Worm (Caenorhabditis elegans): ENCODE measurements around the gene F46G10.1.

The F46G10.1 gene

DNA sequence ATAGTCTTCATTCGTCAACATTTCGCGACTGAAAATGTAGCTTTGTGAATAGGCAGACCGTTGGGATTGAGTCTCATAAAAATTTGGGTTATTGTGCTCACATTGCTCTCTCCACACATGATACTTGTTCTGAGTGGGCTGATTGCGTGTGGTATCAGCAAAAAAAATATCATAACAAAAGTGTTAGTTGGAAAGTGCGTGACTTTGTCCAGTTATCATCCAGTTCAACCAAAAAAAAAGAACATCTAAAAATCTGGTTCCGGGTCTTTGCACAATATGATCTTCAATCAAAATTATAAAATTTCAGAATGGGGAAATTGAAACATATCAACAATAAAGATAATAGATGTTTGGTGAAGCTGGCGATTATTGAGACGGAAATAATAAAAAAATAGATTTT lies 11.1 kb downstream of the F46G10.1 start, which contains the start of gene srd-39:
Gene srd-39, minus strand, starts transcription at position 101 of the 400 bp plus-strand sequence.
- no peak for TF ChIP-seq unc-42 (tag; optimal IDR thresholded peaks at IDR 0.05)
- TF ChIP-seq dmd-4 (tag; optimal IDR thresholded peaks at IDR 0.05; ENCODE audit: borderline replicate concordance), result no peak
- no peak for TF ChIP-seq fax-1 (tag; optimal IDR thresholded peaks at IDR 0.05)
- TF ChIP-seq pros-1 (tag; optimal IDR thresholded peaks at IDR 0.05), result no peak
- TF ChIP-seq rnt-1 (tag; optimal IDR thresholded peaks at IDR 0.05), result no peak
- no peak for TF ChIP-seq hlh-30 (tag; optimal IDR thresholded peaks at IDR 0.05; ENCODE audit: insufficient read depth)
- no peak for TF ChIP-seq hlh-6 (tag; optimal IDR thresholded peaks at IDR 0.05)
- no peak for TF ChIP-seq ref-2 (tag; optimal IDR thresholded peaks at IDR 0.05)
- TF ChIP-seq ceh-6 (GFP tag; optimal IDR thresholded peaks at IDR 0.05), result no peak
- no peak for TF ChIP-seq sox-4 (tag; optimal IDR thresholded peaks at IDR 0.05)
- no peak for TF ChIP-seq ceh-22 (tag; optimal IDR thresholded peaks at IDR 0.05)
- TF ChIP-seq sox-2 (GFP tag; IDR thresholded peaks at IDR 0.05), result no peak
- no peak for TF ChIP-seq ceh-9 (tag; optimal IDR thresholded peaks at IDR 0.05)
- TF ChIP-seq unc-86 (tag; optimal IDR thresholded peaks at IDR 0.05), result no peak
- TF ChIP-seq tbx-7 (tag; optimal IDR thresholded peaks at IDR 0.05), result no peak
- no peak for TF ChIP-seq ceh-30 (tag; optimal IDR thresholded peaks at IDR 0.05)
- no peak for TF ChIP-seq lin-11 (tag; optimal IDR thresholded peaks at IDR 0.05)

DNA sequence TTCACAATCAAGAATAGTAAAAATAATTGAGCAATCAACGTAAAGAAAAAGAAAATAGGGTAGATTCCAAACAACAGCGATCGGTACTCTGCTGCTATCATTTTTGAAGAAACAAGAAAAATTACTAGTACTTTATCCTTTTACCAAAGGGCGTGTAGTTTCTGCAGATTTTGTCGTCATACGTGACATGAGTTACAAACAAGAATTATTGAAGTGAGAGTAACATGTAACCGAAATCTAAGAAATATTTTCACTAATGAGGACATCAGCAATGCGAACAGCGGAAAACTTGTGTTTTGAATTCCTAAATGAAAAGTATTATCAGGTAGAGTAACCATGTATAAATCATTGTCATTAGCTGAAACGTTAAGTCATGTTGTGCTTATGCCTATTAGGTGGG lies 16.9 kb downstream of the F46G10.1 start, which contains the start of gene srd-36:
Gene srd-36, minus strand, starts transcription at position 101 of the 400 bp plus-strand sequence.
- TF ChIP-seq ceh-14 (tag; optimal IDR thresholded peaks at IDR 0.05), result no peak
- TF ChIP-seq hlh-8 (tag; optimal IDR thresholded peaks at IDR 0.05), result no peak
- TF ChIP-seq rnt-1 (tag; optimal IDR thresholded peaks at IDR 0.05), result no peak
- no peak for TF ChIP-seq pat-9 (tag; optimal IDR thresholded peaks at IDR 0.05)
- TF ChIP-seq mec-3 (tag; optimal IDR thresholded peaks at IDR 0.05; ENCODE audit: borderline replicate concordance), result no peak
- no peak for TF ChIP-seq F13H6.1 (tag; optimal IDR thresholded peaks at IDR 0.05)

DNA sequence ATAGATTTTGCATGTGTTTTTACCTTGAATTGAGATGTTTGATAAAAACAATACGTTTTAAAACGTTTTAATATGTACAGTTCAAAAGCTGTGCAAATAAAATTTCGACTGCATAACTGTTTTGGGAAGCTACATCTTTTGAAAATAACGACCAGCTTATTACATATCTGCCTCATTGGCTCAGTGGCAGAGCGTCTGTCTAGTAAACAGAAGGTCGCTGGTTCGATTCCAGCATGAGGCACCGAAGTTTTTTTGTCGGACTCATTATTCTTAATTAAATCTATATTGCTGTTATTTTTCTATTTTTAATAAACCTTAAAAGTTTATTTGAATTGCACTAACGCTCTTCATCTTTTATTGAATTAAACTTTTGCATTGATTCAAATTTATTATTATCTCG lies 18.5 kb downstream of the F46G10.1 start:
- no peak for TF ChIP-seq ahr-1 (tag; optimal IDR thresholded peaks at IDR 0.05)
- no peak for TF ChIP-seq ztf-16 (tag; optimal IDR thresholded peaks at IDR 0.05)
- no peak for TF ChIP-seq ref-2 (tag; optimal IDR thresholded peaks at IDR 0.05)
- TF ChIP-seq pax-1 (tag; optimal IDR thresholded peaks at IDR 0.05), result no peak
- TF ChIP-seq lin-11 (tag; optimal IDR thresholded peaks at IDR 0.05), result no peak
- TF ChIP-seq ets-4 (tag; optimal IDR thresholded peaks at IDR 0.05), result no peak
- TF ChIP-seq mec-3 (tag; optimal IDR thresholded peaks at IDR 0.05; ENCODE audit: borderline replicate concordance), result no peak
- TF ChIP-seq tbx-7 (tag; optimal IDR thresholded peaks at IDR 0.05), result no peak
- no peak for TF ChIP-seq ceh-14 (tag; optimal IDR thresholded peaks at IDR 0.05)
- TF ChIP-seq nfya-1 (tag; optimal IDR thresholded peaks at IDR 0.05), result no peak
- TF ChIP-seq dmd-4 (tag; optimal IDR thresholded peaks at IDR 0.05; ENCODE audit: borderline replicate concordance), result no peak
- TF ChIP-seq pha-2 (tag; optimal IDR thresholded peaks at IDR 0.05), result no peak
- no peak for TF ChIP-seq fax-1 (tag; optimal IDR thresholded peaks at IDR 0.05)
- no peak for TF ChIP-seq ceh-34 (tag; optimal IDR thresholded peaks at IDR 0.05)
- TF ChIP-seq rnt-1 (tag; optimal IDR thresholded peaks at IDR 0.05), result no peak
- TF ChIP-seq hlh-15 (tag; optimal IDR thresholded peaks at IDR 0.05), result no peak
- no peak for TF ChIP-seq sdc-2 (tag; optimal IDR thresholded peaks at IDR 0.05)
- TF ChIP-seq ttx-3 (tag; optimal IDR thresholded peaks at IDR 0.05), result no peak

DNA sequence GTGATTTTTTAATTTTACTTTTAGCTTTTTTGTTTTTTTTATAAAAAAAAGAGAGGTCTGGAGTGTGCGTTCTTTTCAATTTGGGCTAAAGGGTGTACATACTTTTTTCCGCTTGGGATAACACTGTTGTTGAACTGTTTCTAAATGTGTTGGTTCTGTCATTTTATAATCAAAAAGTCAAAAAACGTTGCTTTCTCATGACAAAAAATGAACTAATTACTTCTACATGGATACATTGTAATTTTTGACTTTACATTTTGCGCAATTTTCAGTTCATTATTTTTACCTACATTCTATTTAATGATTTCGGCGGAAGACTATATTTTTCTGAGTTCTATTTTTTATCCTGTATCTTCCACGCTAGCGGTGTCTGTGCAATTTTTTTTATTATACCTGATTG lies 20.0 kb downstream of the F46G10.1 start, which contains the start of gene srd-38:
Gene srd-38, plus strand, starts transcription at position 301 of the 400 bp plus-strand sequence.
- TF ChIP-seq ceh-14 (tag; optimal IDR thresholded peaks at IDR 0.05), result no peak
- no peak for TF ChIP-seq hlh-6 (tag; optimal IDR thresholded peaks at IDR 0.05)
- TF ChIP-seq hlh-8 (tag; optimal IDR thresholded peaks at IDR 0.05), result no peak
- TF ChIP-seq hlh-13 (GFP tag; optimal IDR thresholded peaks at IDR 0.05), result no peak
- TF ChIP-seq hlh-30 (tag; optimal IDR thresholded peaks at IDR 0.05; ENCODE audit: insufficient read depth), result no peak
- no peak for TF ChIP-seq K09A11.1 (tag; optimal IDR thresholded peaks at IDR 0.05; ENCODE audit: insufficient read depth)
- no peak for TF ChIP-seq tbx-2 (tag; optimal IDR thresholded peaks at IDR 0.05)
- no peak for TF ChIP-seq ceh-22 (tag; optimal IDR thresholded peaks at IDR 0.05)
- TF ChIP-seq pha-2 (tag; optimal IDR thresholded peaks at IDR 0.05), result no peak
- TF ChIP-seq Y22D7AL.16 (tag; optimal IDR thresholded peaks at IDR 0.05), result no peak
- no peak for TF ChIP-seq ceh-18 (tag; optimal IDR thresholded peaks at IDR 0.05)
- no peak for TF ChIP-seq dve-1 (tag; optimal IDR thresholded peaks at IDR 0.05)
- TF ChIP-seq sdc-2 (tag; optimal IDR thresholded peaks at IDR 0.05), result no peak
- TF ChIP-seq C38D4.7 (GFP tag; optimal IDR thresholded peaks at IDR 0.05), result no peak
- TF ChIP-seq lim-6 (tag; optimal IDR thresholded peaks at IDR 0.05), result no peak
- no peak for TF ChIP-seq npax-4 (tag; optimal IDR thresholded peaks at IDR 0.05)
